Worm (Caenorhabditis elegans) whole organism, L4 larva: ENCODE results near the gene R07E5.6.

Experiments used
- D1046.2 ChIP-seq: fragments of 200-800 bp; sonication (Bioruptor generic); IDR thresholded peaks from 2 replicates; pipeline ENCODE4 v1.3.6; 2022; ENCODE audit warnings: missing genetic modification characterization, missing compliant biosample characterization
- F26F4.8 ChIP-seq: fragments of 200-800 bp; sonication (Bioruptor generic); conservative IDR thresholded peaks from 2 replicates; pipeline ENCODE4 v1.3.6; 2022; ENCODE audit warnings: missing genetic modification characterization, missing compliant biosample characterization
- F37D6.2 ChIP-seq: sonication (generic microtip); optimal IDR thresholded peaks from 2 replicates; lab custom pipeline; 2016; ENCODE audit warnings: mild to moderate bottlenecking, missing genetic modification characterization, missing compliant biosample characterization
- R02D3.7 ChIP-seq: fragments of 150-350 bp; sonication (generic microtip); optimal IDR thresholded peaks from 3 replicates; lab custom pipeline; 2014; ENCODE audit warnings: missing biosample characterization, missing genetic modification characterization
- T20F7.1 ChIP-seq: fragments of 200-800 bp; sonication (Bioruptor generic); optimal IDR thresholded peaks from 2 replicates; lab custom pipeline; 2018; ENCODE audit warnings: mild to moderate bottlenecking, missing genetic modification characterization, missing compliant biosample characterization
- T26A8.4 ChIP-seq: fragments of 200-800 bp; sonication (Bioruptor generic); IDR thresholded peaks from 2 replicates; pipeline ENCODE4 v1.3.6; 2022; ENCODE audit warnings: missing genetic modification characterization, missing compliant biosample characterization
- Y75B8A.6 ChIP-seq: fragments of 200-800 bp; sonication (Bioruptor generic); IDR thresholded peaks from 2 replicates; pipeline ENCODE4 v1.3.6; 2022; ENCODE audit warnings: missing genetic modification reagents, missing genetic modification characterization, missing compliant biosample characterization
- ZK546.5 ChIP-seq, 2 experiments: sonication (generic microtip); optimal IDR thresholded peaks; 2 replicates each; lab custom pipeline; 2017; ENCODE audit warnings: missing biosample characterization in 2 of 2, missing genetic modification characterization in 2 of 2
- aly-2 ChIP-seq: sonication (generic microtip); optimal IDR thresholded peaks from 2 replicates; lab custom pipeline; 2018; ENCODE audit warnings: missing biosample characterization, missing genetic modification characterization
- ama-1 ChIP-seq: fragments of 150-350 bp; optimal IDR thresholded peaks from 2 replicates; lab custom pipeline; 2014; ENCODE audit warnings: inconsistent platforms, mixed read lengths
- arid-1 ChIP-seq: fragments of 200-800 bp; sonication (Bioruptor generic); conservative IDR thresholded peaks from 2 replicates; pipeline ENCODE4 v1.3.6; 2022; ENCODE audit warnings: missing genetic modification reagents, missing genetic modification characterization, missing compliant biosample characterization
- ceh-28 ChIP-seq: fragments of 150-350 bp; optimal IDR thresholded peaks from 2 replicates; lab custom pipeline; 2014; ENCODE audit warnings: missing biosample characterization, missing genetic modification reagents, missing genetic modification characterization
- ceh-32 ChIP-seq: sonication (generic microtip); optimal IDR thresholded peaks from 2 replicates; lab custom pipeline; 2016; ENCODE audit warnings: mild to moderate bottlenecking, missing genetic modification characterization, missing compliant biosample characterization; ENCODE audit not compliant: poor library complexity
- ceh-82 ChIP-seq: sonication (generic microtip); optimal IDR thresholded peaks from 2 replicates; lab custom pipeline; 2017; ENCODE audit warnings: missing biosample characterization, missing genetic modification characterization
- ces-1 ChIP-seq: fragments of 150-350 bp; sonication (generic microtip); optimal IDR thresholded peaks from 4 replicates; lab custom pipeline; 2014; ENCODE audit warnings: missing biosample characterization, missing genetic modification reagents, missing genetic modification characterization
- daf-19 ChIP-seq: fragments of 200-800 bp; sonication (Bioruptor generic); conservative IDR thresholded peaks from 2 replicates; pipeline ENCODE4 v1.3.6; 2022; ENCODE audit warnings: missing genetic modification characterization, missing compliant biosample characterization
- dmd-6 ChIP-seq: fragments of 200-800 bp; sonication (Bioruptor generic); IDR thresholded peaks from 2 replicates; pipeline ENCODE4 v1.3.6; 2022; ENCODE audit warnings: missing genetic modification reagents, missing genetic modification characterization, missing compliant biosample characterization
- dmd-8 ChIP-seq: fragments of 200-800 bp; sonication (Bioruptor generic); IDR thresholded peaks from 2 replicates; pipeline ENCODE4 v1.3.6; 2022; ENCODE audit warnings: missing genetic modification characterization, missing compliant biosample characterization
- dpl-1 ChIP-seq: fragments of 150-350 bp; optimal IDR thresholded peaks from 2 replicates; lab custom pipeline; 2014; ENCODE audit warnings: missing biosample characterization, missing genetic modification reagents, missing genetic modification characterization
- dve-1 ChIP-seq: sonication (generic microtip); optimal IDR thresholded peaks from 2 replicates; lab custom pipeline; 2017; ENCODE audit warnings: antibody characterized with exemption, mild to moderate bottlenecking, missing genetic modification characterization, missing compliant biosample characterization; ENCODE audit not compliant: insufficient read depth
- egl-43 ChIP-seq: fragments of 200-800 bp; sonication (Bioruptor generic); IDR thresholded peaks from 2 replicates; pipeline ENCODE4 v1.3.6; 2022; ENCODE audit warnings: missing genetic modification reagents, missing genetic modification characterization, missing compliant biosample characterization
- gei-8 ChIP-seq: fragments of 200-800 bp; sonication (Bioruptor generic); optimal IDR thresholded peaks from 2 replicates; lab custom pipeline; 2018; ENCODE audit warnings: mild to moderate bottlenecking, missing genetic modification characterization, missing compliant biosample characterization
- hlh-11 ChIP-seq: fragments of 200-800 bp; sonication (Bioruptor generic); optimal IDR thresholded peaks from 2 replicates; lab custom pipeline; 2018; ENCODE audit warnings: mild to moderate bottlenecking, missing genetic modification characterization, missing compliant biosample characterization
- hlh-30 ChIP-seq: sonication (generic microtip); optimal IDR thresholded peaks from 2 replicates; lab custom pipeline; 2017; ENCODE audit warnings: antibody characterized with exemption, mild to moderate bottlenecking, missing genetic modification characterization, missing compliant biosample characterization; ENCODE audit not compliant: insufficient read depth
- lim-7 ChIP-seq: fragments of 200-800 bp; sonication (Bioruptor generic); IDR thresholded peaks from 2 replicates; pipeline ENCODE4 v1.3.6; 2022; ENCODE audit warnings: missing genetic modification characterization, missing compliant biosample characterization
- lin-1 ChIP-seq: fragments of 200-800 bp; sonication (Bioruptor generic); IDR thresholded peaks from 2 replicates; pipeline ENCODE4 v1.3.6; 2022; ENCODE audit warnings: missing genetic modification reagents, missing genetic modification characterization, missing compliant biosample characterization
- lin-38 ChIP-seq: fragments of 200-800 bp; sonication (Bioruptor generic); IDR thresholded peaks from 2 replicates; pipeline ENCODE4 v1.3.6; 2022; ENCODE audit warnings: missing genetic modification reagents, missing genetic modification characterization, missing compliant biosample characterization
- lir-3 ChIP-seq: sonication (generic microtip); optimal IDR thresholded peaks from 2 replicates; lab custom pipeline; 2016; ENCODE audit warnings: mild to moderate bottlenecking, missing genetic modification characterization, missing compliant biosample characterization
- madf-5 ChIP-seq, 2 experiments: fragments of 200-800 bp; sonication (Bioruptor generic); IDR thresholded peaks; 2 replicates each; pipeline ENCODE4 v1.3.6; 2022; ENCODE audit warnings: missing compliant biosample characterization in 2 of 2, missing genetic modification characterization in 2 of 2
- mdl-1 ChIP-seq, 2 experiments: fragments of 150-350 bp in 1 of 2; sonication (generic microtip) in 1 of 2; optimal IDR thresholded peaks; 2 replicates each; lab custom pipeline; 2014 to 2017; ENCODE audit warnings: missing biosample characterization in 2 of 2, missing genetic modification characterization in 2 of 2
- mes-2 ChIP-seq: sonication (generic microtip); optimal IDR thresholded peaks from 2 replicates; lab custom pipeline; 2016; ENCODE audit warnings: missing genotype, mild to moderate bottlenecking, missing genetic modification characterization, missing compliant biosample characterization; ENCODE audit not compliant: poor library complexity, severe bottlenecking
- mxl-3 ChIP-seq: fragments of 200-800 bp; sonication (Bioruptor generic); optimal IDR thresholded peaks from 2 replicates; lab custom pipeline; 2018; ENCODE audit warnings: mild to moderate bottlenecking, missing genetic modification characterization, missing compliant biosample characterization
- nhr-102 ChIP-seq: sonication (generic microtip); optimal IDR thresholded peaks from 2 replicates; lab custom pipeline; 2016; ENCODE audit warnings: mild to moderate bottlenecking, missing genetic modification characterization, moderate library complexity, missing compliant biosample characterization
- nhr-111 ChIP-seq: fragments of 200-800 bp; sonication (Bioruptor generic); optimal IDR thresholded peaks from 2 replicates; lab custom pipeline; 2018; ENCODE audit warnings: mild to moderate bottlenecking, missing genetic modification characterization, missing compliant biosample characterization
- nhr-6 ChIP-seq: fragments of 150-350 bp; optimal IDR thresholded peaks from 2 replicates; lab custom pipeline; 2014; ENCODE audit warnings: missing biosample characterization, missing genetic modification characterization
- nhr-76 ChIP-seq: fragments of 150-350 bp; optimal IDR thresholded peaks from 2 replicates; lab custom pipeline; 2014; ENCODE audit warnings: missing biosample characterization, missing genetic modification characterization
- pha-4 ChIP-seq, 2 experiments: fragments of 150-350 bp in 1 of 2; fragments of 200-800 bp in 1 of 2; sonication (Bioruptor generic) in 1 of 2; IDR thresholded peaks in 1 of 2; optimal IDR thresholded peaks in 1 of 2; 2 replicates each; pipeline versions ENCODE4 v1.3.6 to Lab custom; 2014 to 2022; ENCODE audit warnings: missing genetic modification characterization in 2 of 2, missing genetic modification reagents in 2 of 2, missing biosample characterization in 1 of 2, missing compliant biosample characterization in 1 of 2
- rbr-2 ChIP-seq: sonication (generic microtip); optimal IDR thresholded peaks from 2 replicates; lab custom pipeline; 2016; ENCODE audit warnings: missing genotype, missing genetic modification characterization, missing compliant biosample characterization
- saeg-2 ChIP-seq: fragments of 200-800 bp; sonication (Bioruptor generic); IDR thresholded peaks from 2 replicates; pipeline ENCODE4 v1.3.6; 2022; ENCODE audit warnings: missing genetic modification reagents, missing genetic modification characterization, missing compliant biosample characterization
- sdz-12 ChIP-seq: fragments of 200-800 bp; sonication (Bioruptor generic); optimal IDR thresholded peaks from 2 replicates; lab custom pipeline; 2018; ENCODE audit warnings: mild to moderate bottlenecking, missing genetic modification characterization, missing compliant biosample characterization
- tag-97 ChIP-seq: fragments of 200-800 bp; sonication (Bioruptor generic); IDR thresholded peaks from 2 replicates; pipeline ENCODE4 v1.3.6; 2022; ENCODE audit warnings: missing genetic modification characterization, missing compliant biosample characterization
- tra-1 ChIP-seq: fragments of 200-800 bp; sonication (Bioruptor generic); IDR thresholded peaks from 2 replicates; pipeline ENCODE4 v1.3.6; 2022; ENCODE audit warnings: missing genetic modification reagents, missing genetic modification characterization, missing compliant biosample characterization
- unc-62 ChIP-seq, 3 experiments: fragments of 150-350 bp in 1 of 3; sonication (generic microtip); optimal IDR thresholded peaks in 2 of 3; peaks in 1 of 3; 1 replicate in 1 of 3; 2 replicates in 2 of 3; lab custom pipeline; 2014 to 2017; ENCODE audit warnings: missing biosample characterization in 3 of 3, missing genetic modification characterization in 3 of 3, missing genetic modification reagents in 3 of 3, missing genotype in 1 of 3
- vab-7 ChIP-seq: fragments of 200-800 bp; sonication (Bioruptor generic); IDR thresholded peaks from 2 replicates; pipeline ENCODE4 v1.3.6; 2022; ENCODE audit warnings: missing genetic modification reagents, missing genetic modification characterization, missing compliant biosample characterization
- zfp-2 ChIP-seq: sonication (generic microtip); optimal IDR thresholded peaks from 2 replicates; lab custom pipeline; 2016; ENCODE audit warnings: mild to moderate bottlenecking, missing genetic modification characterization, missing compliant biosample characterization
- zip-2 ChIP-seq: fragments of 150-350 bp; optimal IDR thresholded peaks from 2 replicates; lab custom pipeline; 2014; ENCODE audit warnings: missing biosample characterization, missing genetic modification characterization
- ztf-11 ChIP-seq: fragments of 150-350 bp; optimal IDR thresholded peaks from 2 replicates; lab custom pipeline; 2014; ENCODE audit warnings: missing biosample characterization, missing genetic modification characterization

The R07E5.6 gene

DNA sequence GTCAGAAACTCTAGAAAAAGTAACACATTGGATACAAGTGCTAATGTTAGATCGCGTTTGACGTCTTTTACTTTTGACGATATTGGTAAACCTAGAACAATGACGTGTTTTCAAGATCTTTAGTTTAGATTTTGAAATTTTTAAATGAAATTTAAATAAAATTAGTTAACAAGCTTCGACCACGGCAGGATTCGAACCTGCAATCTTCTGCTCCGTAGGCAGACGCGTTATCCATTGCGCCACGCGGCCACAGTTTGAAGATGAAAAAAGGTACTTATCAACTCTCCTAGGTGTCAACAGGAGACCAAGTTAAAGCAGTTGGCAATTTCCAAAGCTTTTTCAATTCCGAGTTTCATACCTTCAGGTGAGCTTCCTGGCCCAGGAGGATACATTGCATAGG lies 50.8 kb downstream of the R07E5.6 start (continued):
- TF ChIP-seq lir-3: no peak
- peak; percentile 6 for TF ChIP-seq hlh-30 (tag; lab: Kevin White, UChicago)
- TF ChIP-seq hlh-11: no peak
- TF ChIP-seq dmd-6 (GFP tag; lab: Robert Waterston, UW): peak; percentile 32; the same call in 1 of the 2 replicates
- no peak for TF ChIP-seq nhr-76 (tag; lab: Kevin White, UChicago)
- 0 out of 2 replicates have a peak, but pooled peaks have one; percentile 28 for TF ChIP-seq F26F4.8 (GFP tag; lab: Robert Waterston, UW)
- no peak for TF ChIP-seq saeg-2 (GFP tag; lab: Robert Waterston, UW)
- TF ChIP-seq D1046.2 (GFP tag; lab: Robert Waterston, UW): 0 out of 2 replicates have a peak, but pooled peaks have one; percentile 70
- TF ChIP-seq R02D3.7: no peak
- TF ChIP-seq aly-2 (tag; lab: Kevin White, UChicago): no peak
- 0 out of 4 replicates have a peak, but pooled peaks have one; percentile 6 to 28 for TF ChIP-seq madf-5 (GFP tag; IDR thresholded peaks at IDR 0.05; lab: Robert Waterston, UW)
- peak; percentile 71 for TF ChIP-seq arid-1 (GFP tag; lab: Robert Waterston, UW)
- TF ChIP-seq dve-1 (tag; lab: Kevin White, UChicago): peak; percentile 44
- no peak for TF ChIP-seq zfp-2
- no peak for TF ChIP-seq gei-8 (GFP tag; lab: Kevin White, UChicago)
- TF ChIP-seq ces-1 (GFP tag; lab: Kevin White, UChicago): no peak
- TF ChIP-seq pha-4 (GFP tag; IDR thresholded peaks at IDR 0.05; lab: Robert Waterston, UW): peak; percentile 41; the same call in 1 of the 2 replicates
- TF ChIP-seq pha-4 (tag; optimal IDR thresholded peaks at IDR 0.05; lab: Kevin White, UChicago): no peak
- TF ChIP-seq egl-43: 0 out of 2 replicates have a peak, but pooled peaks have one; percentile 41
- no peak for TF ChIP-seq T26A8.4 (GFP tag; lab: Robert Waterston, UW)
- no peak for TF ChIP-seq ama-1 (lab: Kevin White, UChicago)
- TF ChIP-seq unc-62 (GFP tag; optimal IDR thresholded peaks at IDR 0.05 in 1 of 2; lab: Kevin White, UChicago): peak in 1 of 2 experiments; percentile 47
- no peak for TF ChIP-seq unc-62 (tag; optimal IDR thresholded peaks at IDR 0.05; lab: Kevin White, UChicago)
- TF ChIP-seq dpl-1: no peak
- no peak for TF ChIP-seq tra-1 (GFP tag; lab: Robert Waterston, UW)
- no peak for TF ChIP-seq ceh-28 (tag; lab: Kevin White, UChicago)
- TF ChIP-seq lim-7 (GFP tag; lab: Robert Waterston, UW): peak; percentile 61; the same call in 1 of the 2 replicates
- no peak for TF ChIP-seq mxl-3 (GFP tag; lab: Kevin White, UChicago)
- no peak for TF ChIP-seq nhr-6 (tag; lab: Kevin White, UChicago)
- 0 out of 2 replicates have a peak, but pooled peaks have one; percentile 60 for TF ChIP-seq dmd-8 (GFP tag; lab: Robert Waterston, UW)
- peak; percentile 10 for TF ChIP-seq mes-2 (tag; lab: Kevin White, UChicago)
- TF ChIP-seq sdz-12: no peak
- TF ChIP-seq F37D6.2: no peak
- TF ChIP-seq, all 104 proteins: peak for 25

DNA sequence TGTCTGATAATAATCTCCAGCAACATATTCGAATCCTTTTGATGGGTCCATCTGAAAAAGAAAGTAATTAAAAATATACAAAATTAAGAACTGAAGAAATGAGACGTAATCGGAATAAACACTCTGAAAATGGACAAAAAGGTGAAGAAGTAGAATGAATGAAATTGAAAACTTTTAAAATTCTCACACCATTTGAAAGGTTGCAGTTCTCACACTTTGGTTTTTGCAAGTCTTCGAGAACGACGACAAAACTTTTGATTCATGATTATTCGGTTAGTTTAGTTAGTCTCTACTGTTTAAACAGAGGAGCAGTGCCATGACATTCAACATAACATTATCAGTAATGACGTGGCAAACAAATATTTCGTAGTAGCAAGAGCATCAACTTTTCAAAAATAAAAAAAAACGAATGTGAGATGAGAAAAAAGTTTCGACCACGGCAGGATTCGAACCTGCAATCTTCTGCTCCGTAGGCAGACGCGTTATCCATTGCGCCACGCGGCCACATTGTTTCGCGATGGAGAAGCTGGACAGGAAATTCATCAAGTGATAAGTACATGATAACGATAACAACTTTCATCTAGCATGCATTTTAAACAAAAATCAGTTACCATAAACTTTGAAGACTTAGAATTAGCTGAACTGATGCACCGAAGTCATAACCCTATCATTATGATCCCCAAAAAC lies 51.5 kb downstream of the R07E5.6 start, which contains the start of gene ceh-43:
TSS of gene ceh-43 (minus strand) at position 51 of the 687 bp plus-strand sequence.
- TF ChIP-seq lin-38 (GFP tag; lab: Robert Waterston, UW): peak; percentile 64
- TF ChIP-seq mdl-1 (tag; optimal IDR thresholded peaks at IDR 0.05; lab: Kevin White, UChicago): no peak
- TF ChIP-seq ztf-11 (tag; lab: Kevin White, UChicago): no peak
- no peak for TF ChIP-seq ceh-32 (tag; lab: Kevin White, UChicago)
- TF ChIP-seq nhr-102 (tag; lab: Kevin White, UChicago): no peak
- peak; percentile 59; the same call in 1 of the 2 replicates for TF ChIP-seq vab-7
- TF ChIP-seq T20F7.1 (GFP tag; lab: Kevin White, UChicago): no peak
- peak; percentile 46; the same call in 1 of the 2 replicates for TF ChIP-seq T26A8.4 (GFP tag; lab: Robert Waterston, UW)
- no peak for TF ChIP-seq nhr-111 (GFP tag; lab: Kevin White, UChicago)
- TF ChIP-seq rbr-2 (tag; lab: Kevin White, UChicago): no peak
- no peak; the same call in 1 of the 2 replicates for TF ChIP-seq daf-19 (GFP tag; lab: Robert Waterston, UW)
- no peak for TF ChIP-seq ZK546.5 (tag; optimal IDR thresholded peaks at IDR 0.05; lab: Kevin White, UChicago)
- no peak for TF ChIP-seq tag-97 (GFP tag; lab: Robert Waterston, UW)
- peak; percentile 62; the same call in 1 of the 2 replicates for TF ChIP-seq pha-4 (GFP tag; IDR thresholded peaks at IDR 0.05; lab: Robert Waterston, UW)
- no peak for TF ChIP-seq pha-4 (tag; optimal IDR thresholded peaks at IDR 0.05; lab: Kevin White, UChicago)
- TF ChIP-seq ceh-82 (tag; lab: Kevin White, UChicago): no peak
- TF ChIP-seq lin-1 (GFP tag; lab: Robert Waterston, UW): no peak
- peak; percentile 57 for TF ChIP-seq mes-2 (tag; lab: Kevin White, UChicago)
- TF ChIP-seq egl-43: peak; percentile 74; the same call in 1 of the 2 replicates
- TF ChIP-seq dmd-6 (GFP tag; lab: Robert Waterston, UW): peak; percentile 44; the same call in 1 of the 2 replicates
- no peak for TF ChIP-seq zip-2
- TF ChIP-seq Y75B8A.6: peak; percentile 72; the same call in 1 of the 2 replicates
